Fruit fly (Drosophila melanogaster): ENCODE results near the gene Zmynd8.
A peak's percentile ranks its signal among the peaks of the same experiment; 100 is the strongest.

Gene Zmynd8

dm6 chr3R:31679830-31680294 lies 10.6 kb downstream of the Zmynd8 start, which contains the start of gene CG11550:
Gene CG11550 (minus strand): TSS chr3R:31679880.
- TF ChIP-seq CG30020 (tag; optimal IDR thresholded peaks at IDR 0.05) = no peak
- TF ChIP-seq Drgx (GFP tag; IDR thresholded peaks at IDR 0.05) = peak; percentile 74; the same call in 1 of the 2 replicates
- TF ChIP-seq Poxn (GFP tag; IDR thresholded peaks at IDR 0.05) = no peak
- TF ChIP-seq al (GFP tag; IDR thresholded peaks at IDR 0.05) = no peak
- 0 out of 3 replicates have a peak, but pooled peaks have one; percentile 26 for TF ChIP-seq ci (GFP tag; IDR thresholded peaks at IDR 0.05)
- TF ChIP-seq cato (GFP tag; optimal IDR thresholded peaks at IDR 0.05; ENCODE audit: borderline replicate concordance) = no peak
- TF ChIP-seq CG13123 (GFP tag; optimal IDR thresholded peaks at IDR 0.05) = no peak

- TF ChIP-seq CG3726 (GFP tag; IDR thresholded peaks at IDR 0.05) (0 out of 3 replicates have a peak, but pooled peaks have one; percentile 6), E2f1 (GFP tag; IDR thresholded peaks at IDR 0.05) (no peak), CG4820 (GFP tag; optimal IDR thresholded peaks at IDR 0.05) (peak; percentile 30), CG15269 (tag; optimal IDR thresholded peaks at IDR 0.05) (no peak), CG9727 (GFP tag; optimal IDR thresholded peaks at IDR 0.05) (peak; percentile 34), ERR (GFP tag; optimal IDR thresholded peaks at IDR 0.05) (no peak), gcm (GFP tag; optimal IDR thresholded peaks at IDR 0.05) (no peak), vvl (GFP tag; IDR thresholded peaks at IDR 0.05) (0 out of 2 replicates have a peak, but pooled peaks have one; percentile 23), CG12104 (GFP tag; optimal IDR thresholded peaks at IDR 0.05) (no peak), CG6791 (GFP tag; IDR thresholded peaks at IDR 0.05; ENCODE audit: partially characterized antibody) (no peak), gsb (GFP tag; IDR thresholded peaks at IDR 0.05) (no peak), CG4404 (GFP tag; IDR thresholded peaks at IDR 0.05) (no peak), lbe (GFP tag; optimal IDR thresholded peaks at IDR 0.05) (peak; percentile 63), Rfx (GFP tag; IDR thresholded peaks at IDR 0.05) (0 out of 2 replicates have a peak, but pooled peaks have one; percentile 11), Chrac-16 (GFP tag; optimal IDR thresholded peaks at IDR 0.05) (no peak), CG10979 (tag; optimal IDR thresholded peaks at IDR 0.05) (peak; percentile 55), lab (GFP tag; optimal IDR thresholded peaks at IDR 0.05) (no peak), ATbp (GFP tag; optimal IDR thresholded peaks at IDR 0.05) (no peak), az2 (GFP tag; optimal IDR thresholded peaks at IDR 0.05) (peak; percentile 1), Vsx1 (GFP tag; optimal IDR thresholded peaks at IDR 0.05) (no peak), ssp (GFP tag; IDR thresholded peaks at IDR 0.05) (no peak), CG10431 (GFP tag; optimal IDR thresholded peaks at IDR 0.05) (no peak), CG33557 (GFP tag; optimal IDR thresholded peaks at IDR 0.05) (no peak), CG9817 (tag; optimal IDR thresholded peaks at IDR 0.05) (no peak), lilli (GFP tag; optimal IDR thresholded peaks at IDR 0.05) (no peak), CG15696 (tag; optimal IDR thresholded peaks at IDR 0.05) (peak; percentile 17), CG6689 (GFP tag; IDR thresholded peaks at IDR 0.05) (0 out of 2 replicates have a peak, but pooled peaks have one; percentile 40), zfh1 (GFP tag; IDR thresholded peaks at IDR 0.05) (peak; percentile 40; the same call in 1 of the 3 replicates), CG9932 (GFP tag; IDR thresholded peaks at IDR 0.05) (no peak), Blimp-1 (GFP tag; optimal IDR thresholded peaks at IDR 0.05) (peak; percentile 28), chn (GFP tag; optimal IDR thresholded peaks at IDR 0.05) (peak; percentile 9), CG14710 (tag; optimal IDR thresholded peaks at IDR 0.05) (peak; percentile 33), Deaf1 (tag; optimal IDR thresholded peaks at IDR 0.05) (no peak), CG11085 (GFP tag; IDR thresholded peaks at IDR 0.05) (no peak), CG2712 (tag; optimal IDR thresholded peaks at IDR 0.05) (peak; percentile 58), CG10565 (GFP tag; optimal IDR thresholded peaks at IDR 0.05) (no peak), CG13624 (GFP tag; optimal IDR thresholded peaks at IDR 0.05) (no peak), CG13424 (tag; optimal IDR thresholded peaks at IDR 0.05) (no peak), CG17802 (tag; optimal IDR thresholded peaks at IDR 0.05) (no peak), dysf (GFP tag; IDR thresholded peaks at IDR 0.05) (no peak), otp (GFP tag; IDR thresholded peaks at IDR 0.05) (no peak), nau (GFP tag; optimal IDR thresholded peaks at IDR 0.05) (no peak)
These were observed 11.5 kb downstream of the Zmynd8 start for dm6 chr3R:31680773-31681172.

Measured in whole organism, embryonic.